Comparison of ENCODE assay signal across 2 fruit fly cellular contexts in genomic region chr3L:14086225-14086624, dm6.
TF ChIP-seq lines count a peak whose summit lies in the region.

No protein-coding gene starts in this region.

- TF ChIP-seq CTCF in whole organism, embryonic (GFP tag; optimal IDR thresholded peaks at IDR 0.05; lab: Kevin White, UChicago), result no peak

TF ChIP-seq in whole organism, embryonic, 481 proteins besides CTCF, POLR2A, EP300 and RAD21:
- TF ChIP-seq CG14014 (GFP tag; IDR thresholded peaks at IDR 0.05; lab: Robert Waterston, UW) (no peak), ab (GFP tag; optimal IDR thresholded peaks at IDR 0.05; lab: Kevin White, UChicago) (no peak), CG31441 (GFP tag; IDR thresholded peaks at IDR 0.05; lab: Robert Waterston, UW) (peak; percentile 48; the same call in 1 of the 2 replicates), CG14710 (tag; optimal IDR thresholded peaks at IDR 0.05; lab: Kevin White, UChicago) (peak; percentile 25), dmrt99B (tag; optimal IDR thresholded peaks at IDR 0.05; lab: Kevin White, UChicago) (peak; percentile 36), Spps (tag; optimal IDR thresholded peaks at IDR 0.05; lab: Kevin White, UChicago) (no peak), nmo (GFP tag; optimal IDR thresholded peaks at IDR 0.05; lab: Kevin White, UChicago) (peak; percentile 36), CG2116 (GFP tag; optimal IDR thresholded peaks at IDR 0.05; lab: Kevin White, UChicago) (no peak), CG30403 (GFP tag; optimal IDR thresholded peaks at IDR 0.05; lab: Kevin White, UChicago) (peak; percentile 3), CG9727 (GFP tag; optimal IDR thresholded peaks at IDR 0.05; lab: Kevin White, UChicago) (peak; percentile 13), CG2712 (tag; optimal IDR thresholded peaks at IDR 0.05; lab: Kevin White, UChicago) (peak; percentile 66), fd96Cb (tag; optimal IDR thresholded peaks at IDR 0.05; lab: Kevin White, UChicago) (peak; percentile 39), prd (optimal IDR thresholded peaks at IDR 0.05; lab: Kevin White, UChicago) (no peak), prd (GFP tag; IDR thresholded peaks at IDR 0.05; lab: Robert Waterston, UW) (peak; percentile 52; the same call in 1 of the 3 replicates), gem (tag; optimal IDR thresholded peaks at IDR 0.05; lab: Kevin White, UChicago) (peak; percentile 49), sens (GFP tag; lab: Kevin White, UChicago) (peak; percentile 81), row (GFP tag; IDR thresholded peaks at IDR 0.05; lab: Robert Waterston, UW) (0 out of 3 replicates have a peak, but pooled peaks have one; percentile 25), D (optimal IDR thresholded peaks at IDR 0.05; lab: Kevin White, UChicago) (no peak), D (GFP tag; optimal IDR thresholded peaks at IDR 0.05; lab: Kevin White, UChicago) (peak; percentile 18), CG17829 (tag; optimal IDR thresholded peaks at IDR 0.05; lab: Kevin White, UChicago) (peak; percentile 56), CG11695 (GFP tag; IDR thresholded peaks at IDR 0.05; lab: Robert Waterston, UW) (0 out of 3 replicates have a peak, but pooled peaks have one; percentile 29), repo (GFP tag; optimal IDR thresholded peaks at IDR 0.05; lab: Kevin White, UChicago) (no peak), CrebB (tag; optimal IDR thresholded peaks at IDR 0.05; lab: Kevin White, UChicago) (no peak), CG7839 (tag; optimal IDR thresholded peaks at IDR 0.05; lab: Kevin White, UChicago) (peak; percentile 30), CG17361 (GFP tag; IDR thresholded peaks at IDR 0.05; lab: Robert Waterston, UW) (peak; percentile 63), CG7556 (GFP tag; optimal IDR thresholded peaks at IDR 0.05; lab: Kevin White, UChicago) (peak; percentile 20), bsh (GFP tag; optimal IDR thresholded peaks at IDR 0.05; lab: Kevin White, UChicago) (peak in 1 of 2 experiments; percentile 3), lola (GFP tag; optimal IDR thresholded peaks at IDR 0.05; lab: Kevin White, UChicago) (peak in 1 of 3 experiments; percentile 8), CG1529 (GFP tag; optimal IDR thresholded peaks at IDR 0.05; lab: Kevin White, UChicago) (no peak), lov (optimal IDR thresholded peaks at IDR 0.05; lab: Kevin White, UChicago) (no peak), lov (GFP tag; IDR thresholded peaks at IDR 0.05; lab: Robert Waterston, UW) (no peak), Ptx1 (GFP tag; IDR thresholded peaks at IDR 0.05; lab: Robert Waterston, UW) (peak; percentile 7; the same call in 1 of the 2 replicates), zfh1 (GFP tag; IDR thresholded peaks at IDR 0.05; lab: Robert Waterston, UW) (no peak), Xrp1 (GFP tag; IDR thresholded peaks at IDR 0.05; lab: Robert Waterston, UW) (peak; percentile 34; the same call in 1 of the 2 replicates), Sox100B (GFP tag; optimal IDR thresholded peaks at IDR 0.05; lab: Kevin White, UChicago) (peak; percentile 1), CG10267 (tag; optimal IDR thresholded peaks at IDR 0.05; lab: Kevin White, UChicago) (peak; percentile 22), CG18262 (tag; optimal IDR thresholded peaks at IDR 0.05; lab: Kevin White, UChicago) (peak; percentile 65)
TF ChIP-seq in whole organism, embryonic: peak in this region for 25.

TF ChIP-seq in whole organism, prepupa, 60 proteins besides CTCF, POLR2A, EP300 and RAD21:
- TF ChIP-seq svp (GFP tag; lab: Kevin White, UChicago) (peak; percentile 62), Sox14 (GFP tag; optimal IDR thresholded peaks at IDR 0.05; lab: Kevin White, UChicago) (no peak), dac (GFP tag; optimal IDR thresholded peaks at IDR 0.05; lab: Kevin White, UChicago) (no peak), Eip78C (GFP tag; lab: Kevin White, UChicago) (peak; percentile 39), achi (GFP tag; optimal IDR thresholded peaks at IDR 0.05; lab: Kevin White, UChicago) (no peak), CG11902 (GFP tag; optimal IDR thresholded peaks at IDR 0.05; lab: Kevin White, UChicago) (no peak), CG11294 (GFP tag; IDR thresholded peaks at IDR 0.05; lab: Robert Waterston, UW) (no peak), Met (GFP tag; optimal IDR thresholded peaks at IDR 0.05; lab: Kevin White, UChicago) (peak; percentile 5)
TF ChIP-seq in whole organism, prepupa: peak in this region for 3.
